Worm (Caenorhabditis elegans): ENCODE data around the gene frm-2.

Gene frm-2

ce11 chrIII:6019512-6020209 lies 37.7 kb upstream of the frm-2 start, which contains the start of the genes npp-10 and cyk-3 (continued):
- no peak for TF ChIP-seq aly-2 (tag; optimal IDR thresholded peaks at IDR 0.05)
- peak; percentile 77 for TF ChIP-seq C34F6.9 (tag; optimal IDR thresholded peaks at IDR 0.05)
- TF ChIP-seq nhr-25 (tag; optimal IDR thresholded peaks at IDR 0.05) = no peak
- TF ChIP-seq ama-1 (optimal IDR thresholded peaks at IDR 0.05) = no peak
- no peak for TF ChIP-seq nhr-237 (tag; optimal IDR thresholded peaks at IDR 0.05)
- no peak for TF ChIP-seq nhr-77 (tag; optimal IDR thresholded peaks at IDR 0.05)
- no peak for TF ChIP-seq nhr-10 (tag; optimal IDR thresholded peaks at IDR 0.05)

ce11 chrIII:6011310-6011709 lies 29.4 kb upstream of the frm-2 start:
- no peak for TF ChIP-seq ztf-4 (tag; optimal IDR thresholded peaks at IDR 0.05)
- TF ChIP-seq mbf-1 (tag; optimal IDR thresholded peaks at IDR 0.05) = no peak
- TF ChIP-seq ceh-16 (tag; optimal IDR thresholded peaks at IDR 0.05) = no peak
- TF ChIP-seq zag-1 (tag; optimal IDR thresholded peaks at IDR 0.05) = no peak
- TF ChIP-seq ceh-82 (tag; optimal IDR thresholded peaks at IDR 0.05) = no peak
- TF ChIP-seq crh-2 (tag; optimal IDR thresholded peaks at IDR 0.05) = no peak
- TF ChIP-seq sem-4 (tag; optimal IDR thresholded peaks at IDR 0.05) = no peak

ce11 chrIII:6008989-6009610 lies 27.2 kb upstream of the frm-2 start, which contains the start of the genes gcna-1 and eftu-2:
TSS of gene gcna-1 (minus strand) at chrIII:6009084.
TSS of gene eftu-2 (plus strand) at chrIII:6009560.
- TF ChIP-seq gmeb-1 (tag; optimal IDR thresholded peaks at IDR 0.05) (peak; percentile 72), sem-4 (tag; optimal IDR thresholded peaks at IDR 0.05) (no peak), fos-1 (tag; optimal IDR thresholded peaks at IDR 0.05) (no peak), unc-62 (GFP tag; optimal IDR thresholded peaks at IDR 0.05) (no peak), ceh-82 (tag; optimal IDR thresholded peaks at IDR 0.05) (no peak), blmp-1 (tag; optimal IDR thresholded peaks at IDR 0.05; ENCODE audit: insufficient read depth) (no peak), nhr-23 (tag; optimal IDR thresholded peaks at IDR 0.05) (no peak), mdl-1 (tag; optimal IDR thresholded peaks at IDR 0.05) (no peak), lin-11 (tag; optimal IDR thresholded peaks at IDR 0.05) (no peak), skn-1 (tag; optimal IDR thresholded peaks at IDR 0.05) (no peak), alr-1 (tag; optimal IDR thresholded peaks at IDR 0.05) (no peak), sma-9 (GFP tag; optimal IDR thresholded peaks at IDR 0.05) (no peak), sma-9 (tag; optimal IDR thresholded peaks at IDR 0.05) (no peak), R02D3.7 (tag; optimal IDR thresholded peaks at IDR 0.05) (no peak), lsy-2 (tag; optimal IDR thresholded peaks at IDR 0.05) (peak; percentile 76 to 96), unc-55 (GFP tag; optimal IDR thresholded peaks at IDR 0.05) (peak; percentile 47), nhr-129 (tag; optimal IDR thresholded peaks at IDR 0.05) (peak; percentile 16), ztf-4 (tag; optimal IDR thresholded peaks at IDR 0.05) (no peak), snpc-4 (tag; optimal IDR thresholded peaks at IDR 0.05) (no peak), sma-3 (GFP tag; optimal IDR thresholded peaks at IDR 0.05) (peak; percentile 20), mbf-1 (tag; optimal IDR thresholded peaks at IDR 0.05) (no peak)

- no peak for TF ChIP-seq ztf-4 (tag; optimal IDR thresholded peaks at IDR 0.05)
- peak; percentile 21 for TF ChIP-seq unc-55 (GFP tag; optimal IDR thresholded peaks at IDR 0.05)
- no peak for TF ChIP-seq lin-11 (tag; optimal IDR thresholded peaks at IDR 0.05)
- no peak for TF ChIP-seq nhr-12 (tag; optimal IDR thresholded peaks at IDR 0.05)
Observed at ce11 chrIII:6006453-6006852, 24.5 kb upstream of the frm-2 start.

- no peak for TF ChIP-seq F13H6.1 (tag; optimal IDR thresholded peaks at IDR 0.05)
- no peak for TF ChIP-seq sma-3 (GFP tag; optimal IDR thresholded peaks at IDR 0.05)
- TF ChIP-seq nhr-10 (tag; optimal IDR thresholded peaks at IDR 0.05) = no peak
- no peak for TF ChIP-seq sem-4 (tag; optimal IDR thresholded peaks at IDR 0.05)
- no peak for TF ChIP-seq alr-1 (tag; optimal IDR thresholded peaks at IDR 0.05)
- TF ChIP-seq lin-11 (tag; optimal IDR thresholded peaks at IDR 0.05) = no peak
- no peak for TF ChIP-seq ceh-16 (tag; optimal IDR thresholded peaks at IDR 0.05)
- TF ChIP-seq elt-3 (tag; optimal IDR thresholded peaks at IDR 0.05) = no peak
- TF ChIP-seq unc-55 (GFP tag; optimal IDR thresholded peaks at IDR 0.05) = no peak
- TF ChIP-seq nhr-6 (tag; optimal IDR thresholded peaks at IDR 0.05) = no peak
- no peak for TF ChIP-seq mab-5 (tag; optimal IDR thresholded peaks at IDR 0.05)
- TF ChIP-seq nhr-129 (tag; optimal IDR thresholded peaks at IDR 0.05) = no peak
- TF ChIP-seq unc-39 (tag; optimal IDR thresholded peaks at IDR 0.05) = no peak
- no peak for TF ChIP-seq mdl-1 (tag; optimal IDR thresholded peaks at IDR 0.05)
- no peak for TF ChIP-seq blmp-1 (tag; optimal IDR thresholded peaks at IDR 0.05; ENCODE audit: insufficient read depth)
- no peak for TF ChIP-seq peb-1 (tag; optimal IDR thresholded peaks at IDR 0.05)
Observed at ce11 chrIII:6002024-6002423, 20.1 kb upstream of the frm-2 start.

All from whole organism, L2 larva.